Worm (Caenorhabditis elegans) whole organism, L1 larva: Measurements from ENCODE around the gene F38H4.3.
A peak's percentile ranks its signal among the peaks of the same experiment; 100 is the strongest.

Experiments
- F16B12.6 ChIP-seq: fragments of 150-350 bp; optimal IDR thresholded peaks from 2 replicates; lab custom pipeline; 2014; ENCODE audit warnings: missing biosample characterization, missing genetic modification characterization
- Y116A8C.19 ChIP-seq: sonication (generic microtip); optimal IDR thresholded peaks from 2 replicates; lab custom pipeline; 2016; ENCODE audit warnings: missing compliant biosample characterization, missing genetic modification characterization, borderline replicate concordance
- ama-1 ChIP-seq: fragments of 150-350 bp; optimal IDR thresholded peaks from 2 replicates; lab custom pipeline; 2014
- blmp-1 ChIP-seq: fragments of 150-350 bp; optimal IDR thresholded peaks from 2 replicates; lab custom pipeline; 2014; ENCODE audit warnings: missing biosample characterization, missing genetic modification characterization
- ceh-63 ChIP-seq: fragments of 200-800 bp; sonication (Bioruptor generic); optimal IDR thresholded peaks from 2 replicates; lab custom pipeline; 2018; ENCODE audit warnings: mild to moderate bottlenecking, missing genetic modification characterization, missing compliant biosample characterization
- ceh-8 ChIP-seq: fragments of 200-800 bp; sonication (Bioruptor generic); optimal IDR thresholded peaks from 2 replicates; lab custom pipeline; 2018; ENCODE audit warnings: mild to moderate bottlenecking, missing genetic modification characterization, moderate library complexity, missing compliant biosample characterization
- ceh-82 ChIP-seq, 3 experiments: fragments of 150-350 bp in 1 of 3; sonication (generic microtip) in 2 of 3; optimal IDR thresholded peaks; 2 replicates each; lab custom pipeline; 2014 to 2017; ENCODE audit warnings: missing biosample characterization in 3 of 3, missing genetic modification characterization in 3 of 3
- dpl-1 ChIP-seq, 3 experiments: fragments of 150-350 bp in 2 of 3; sonication (generic microtip) in 1 of 3; optimal IDR thresholded peaks; 2 replicates each; lab custom pipeline; 2014 to 2017; ENCODE audit warnings: missing biosample characterization in 3 of 3, missing genetic modification characterization in 3 of 3, missing genetic modification reagents in 3 of 3
- dsc-1 ChIP-seq: sonication (generic microtip); optimal IDR thresholded peaks from 2 replicates; lab custom pipeline; 2016; ENCODE audit warnings: mild to moderate bottlenecking, missing genetic modification characterization, missing compliant biosample characterization
- egl-13 ChIP-seq: sonication (generic microtip); optimal IDR thresholded peaks from 2 replicates; lab custom pipeline; 2016; ENCODE audit warnings: missing genotype, missing genetic modification reagents, missing genetic modification characterization, missing compliant biosample characterization
- fkh-10 ChIP-seq: sonication (generic microtip); optimal IDR thresholded peaks from 2 replicates; lab custom pipeline; 2017; ENCODE audit warnings: missing biosample characterization, missing genetic modification reagents, missing genetic modification characterization
- fkh-8 ChIP-seq: sonication (generic microtip); optimal IDR thresholded peaks from 2 replicates; lab custom pipeline; 2016; ENCODE audit warnings: mild to moderate bottlenecking, missing genetic modification characterization, missing compliant biosample characterization
- hlh-4 ChIP-seq: sonication (generic microtip); optimal IDR thresholded peaks from 2 replicates; lab custom pipeline; 2016; ENCODE audit warnings: mild to moderate bottlenecking, missing genetic modification characterization, missing compliant biosample characterization
- irx-1 ChIP-seq: sonication (generic microtip); optimal IDR thresholded peaks from 2 replicates; lab custom pipeline; 2016; ENCODE audit warnings: missing genetic modification characterization, missing compliant biosample characterization
- isw-1 ChIP-seq: fragments of 200-800 bp; sonication (Bioruptor generic); IDR thresholded peaks from 2 replicates; pipeline ENCODE4 v1.3.6; 2022; ENCODE audit warnings: missing genetic modification characterization, missing compliant biosample characterization
- lin-14 ChIP-seq: fragments of 200-800 bp; sonication (Bioruptor generic); optimal IDR thresholded peaks from 2 replicates; lab custom pipeline; 2018; ENCODE audit warnings: mild to moderate bottlenecking, missing genetic modification characterization, moderate library complexity, missing compliant biosample characterization
- lin-15B ChIP-seq: fragments of 150-350 bp; sonication (generic microtip); optimal IDR thresholded peaks from 3 replicates; lab custom pipeline; 2014; ENCODE audit warnings: missing biosample characterization, missing genetic modification characterization
- lin-39 ChIP-seq: fragments of 150-350 bp; optimal IDR thresholded peaks from 2 replicates; lab custom pipeline; 2014; ENCODE audit warnings: missing biosample characterization, missing genetic modification reagents, missing genetic modification characterization
- mdl-1 ChIP-seq, 2 experiments: fragments of 150-350 bp; optimal IDR thresholded peaks; 2 replicates each; lab custom pipeline; 2014 to 2017; ENCODE audit warnings: missing biosample characterization in 2 of 2, missing genetic modification characterization in 2 of 2, inconsistent platforms in 1 of 2
- mef-2 ChIP-seq: fragments of 150-350 bp; optimal IDR thresholded peaks from 2 replicates; lab custom pipeline; 2014; ENCODE audit warnings: missing biosample characterization, missing genetic modification characterization
- mep-1 ChIP-seq: fragments of 150-350 bp; optimal IDR thresholded peaks from 2 replicates; lab custom pipeline; 2014; ENCODE audit warnings: missing biosample characterization, missing genetic modification characterization
- nhr-19 ChIP-seq: fragments of 200-800 bp; sonication (Bioruptor generic); conservative IDR thresholded peaks from 2 replicates; pipeline ENCODE4 v1.3.6; 2022; ENCODE audit warnings: missing genetic modification characterization, missing compliant biosample characterization
- nhr-28 ChIP-seq: fragments of 150-350 bp; optimal IDR thresholded peaks from 2 replicates; lab custom pipeline; 2014; ENCODE audit warnings: missing biosample characterization, missing genetic modification characterization
- nhr-47 ChIP-seq: sonication (generic microtip); optimal IDR thresholded peaks from 2 replicates; lab custom pipeline; 2016; ENCODE audit warnings: mild to moderate bottlenecking, missing genetic modification characterization, moderate library complexity, missing compliant biosample characterization
- nhr-84 ChIP-seq: sonication (generic microtip); optimal IDR thresholded peaks from 2 replicates; lab custom pipeline; 2017; ENCODE audit warnings: missing biosample characterization, missing genetic modification characterization
- nhr-85 ChIP-seq: sonication (generic microtip); peaks from one replicate; lab custom pipeline; 2016; ENCODE audit warnings: missing genetic modification characterization, inconsistent platforms, missing compliant biosample characterization
- pag-3 ChIP-seq: sonication (generic microtip); optimal IDR thresholded peaks from 2 replicates; lab custom pipeline; 2017; ENCODE audit warnings: missing genetic modification characterization, mild to moderate bottlenecking, missing compliant biosample characterization, antibody characterized with exemption, borderline replicate concordance; ENCODE audit not compliant: insufficient read depth
- pax-3 ChIP-seq: fragments of 200-800 bp; sonication (Bioruptor generic); optimal IDR thresholded peaks from 2 replicates; lab custom pipeline; 2018; ENCODE audit warnings: mild to moderate bottlenecking, missing genetic modification characterization, moderate library complexity, missing compliant biosample characterization
- skn-1 ChIP-seq: fragments of 150-350 bp; optimal IDR thresholded peaks from 2 replicates; lab custom pipeline; 2014; ENCODE audit warnings: missing biosample characterization, missing genetic modification characterization
- snu-23 ChIP-seq: sonication (generic microtip); optimal IDR thresholded peaks from 2 replicates; lab custom pipeline; 2016; ENCODE audit warnings: missing genetic modification characterization, missing compliant biosample characterization
- tlp-1 ChIP-seq: fragments of 150-350 bp; optimal IDR thresholded peaks from 2 replicates; lab custom pipeline; 2014; ENCODE audit warnings: missing biosample characterization, missing genetic modification characterization
- unc-30 ChIP-seq: sonication (generic microtip); optimal IDR thresholded peaks from 2 replicates; lab custom pipeline; 2017; ENCODE audit warnings: missing biosample characterization, missing genetic modification characterization
- unc-62 ChIP-seq: fragments of 150-350 bp; optimal IDR thresholded peaks from 2 replicates; lab custom pipeline; 2014; ENCODE audit warnings: missing biosample characterization, missing genetic modification reagents, missing genetic modification characterization
- unc-86 ChIP-seq: sonication (generic microtip); optimal IDR thresholded peaks from 2 replicates; lab custom pipeline; 2016; ENCODE audit warnings: missing genetic modification characterization, missing compliant biosample characterization
- vab-15 ChIP-seq: sonication (generic microtip); optimal IDR thresholded peaks from 2 replicates; lab custom pipeline; 2017; ENCODE audit warnings: missing genotype, mild to moderate bottlenecking, missing genetic modification characterization, missing compliant biosample characterization
- ztf-11 ChIP-seq, 2 experiments: sonication (generic microtip); optimal IDR thresholded peaks; 2 replicates each; lab custom pipeline; 2016 to 2017; ENCODE audit warnings: missing genetic modification characterization in 2 of 2, missing biosample characterization in 1 of 2, missing compliant biosample characterization in 1 of 2

The F38H4.3 gene

ce11 chrIV:11859995-11860605 is 17.9 kb downstream of the F38H4.3 start, which contains the start of gene mob-1 (continued):
- TF ChIP-seq lin-15B (tag; lab: Kevin White, UChicago) = no peak

DNA sequence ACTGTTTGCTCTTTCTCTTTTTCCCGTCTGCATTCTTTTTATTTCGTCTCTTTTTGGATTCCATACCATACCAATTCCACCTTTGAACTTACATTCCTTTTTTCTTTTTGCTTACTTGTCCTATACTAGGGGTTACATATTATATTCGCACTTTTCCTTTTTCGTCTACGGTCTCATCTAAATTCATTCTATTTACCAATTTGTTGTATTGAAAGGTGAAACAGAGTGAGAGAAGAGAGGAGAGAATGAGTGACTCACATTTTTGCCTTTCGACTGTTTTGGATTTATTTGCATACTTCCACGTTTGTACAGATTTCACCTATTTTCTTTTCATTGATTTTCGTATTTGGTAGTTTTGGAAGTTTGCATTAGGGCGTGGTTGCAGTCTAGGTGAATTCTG is 21.2 kb downstream of the F38H4.3 start:
- TF ChIP-seq nhr-84 (tag; lab: Kevin White, UChicago) (no peak), blmp-1 (tag; lab: Kevin White, UChicago) (peak; percentile 32)
- TF ChIP-seq, all 84 proteins: peak for 1

DNA sequence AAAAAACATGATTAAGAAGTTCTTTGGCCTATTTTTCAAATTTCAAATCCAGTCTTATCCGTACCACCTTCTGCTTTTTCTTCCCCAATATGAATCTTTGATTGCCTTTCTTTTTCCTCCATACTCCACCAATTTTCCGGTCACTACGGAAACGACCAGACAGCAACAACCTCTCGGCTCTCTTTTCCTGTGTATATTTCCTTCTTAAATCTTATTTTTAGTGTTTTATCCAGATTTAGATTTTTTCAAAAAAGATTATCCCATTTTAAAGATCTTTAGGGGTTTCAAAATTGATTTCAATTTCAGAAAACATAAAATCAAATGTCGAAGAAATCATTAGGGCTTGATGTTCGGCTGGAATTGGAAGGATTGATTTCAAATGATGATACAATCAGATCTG is 22.0 kb downstream of the F38H4.3 start, which contains the start of gene trpa-1:
Gene trpa-1 (plus strand): TSS at position 301 of the 400 bp plus-strand sequence.
- TF ChIP-seq dpl-1 (GFP tag; optimal IDR thresholded peaks at IDR 0.05; lab: Kevin White, UChicago) (no peak), mep-1 (tag; lab: Kevin White, UChicago) (no peak), ceh-63 (GFP tag; lab: Kevin White, UChicago) (no peak), nhr-84 (tag; lab: Kevin White, UChicago) (no peak), F16B12.6 (tag; lab: Kevin White, UChicago) (no peak), isw-1 (no peak), mef-2 (tag; lab: Kevin White, UChicago) (no peak), unc-62 (GFP tag; lab: Kevin White, UChicago) (no peak), nhr-28 (no peak), vab-15 (tag; lab: Kevin White, UChicago) (no peak), mdl-1 (tag; optimal IDR thresholded peaks at IDR 0.05; lab: Kevin White, UChicago) (no peak), skn-1 (tag; lab: Kevin White, UChicago) (no peak), lin-39 (tag; lab: Kevin White, UChicago) (no peak), ceh-82 (tag; optimal IDR thresholded peaks at IDR 0.05; lab: Kevin White, UChicago) (no peak), pag-3 (tag; lab: Kevin White, UChicago) (no peak), nhr-19 (no peak), Y116A8C.19 (no peak), lin-15B (tag; lab: Kevin White, UChicago) (no peak), pax-3 (tag; lab: Kevin White, UChicago) (no peak)

- TF ChIP-seq unc-86 (tag; lab: Kevin White, UChicago) = peak; percentile 58
- no peak for TF ChIP-seq unc-30 (tag; lab: Kevin White, UChicago)
- peak in 1 of 2 experiments; percentile 45 for TF ChIP-seq ztf-11 (tag; optimal IDR thresholded peaks at IDR 0.05; lab: Kevin White, UChicago)
- peak; percentile 29 for TF ChIP-seq fkh-8 (tag; lab: Kevin White, UChicago)
- no peak for TF ChIP-seq irx-1 (tag; lab: Kevin White, UChicago)
- peak; percentile 73 for TF ChIP-seq dsc-1 (tag; lab: Kevin White, UChicago)
- peak; percentile 65 for TF ChIP-seq lin-14 (GFP tag; lab: Kevin White, UChicago)
- TF ChIP-seq nhr-47 (tag; lab: Kevin White, UChicago) = peak; percentile 20
- peak; percentile 6 for TF ChIP-seq egl-13
- no peak for TF ChIP-seq ceh-8 (GFP tag; lab: Kevin White, UChicago)
Observed at ce11 chrIV:11867652-11868232, 25.5 kb downstream of the F38H4.3 start.

DNA sequence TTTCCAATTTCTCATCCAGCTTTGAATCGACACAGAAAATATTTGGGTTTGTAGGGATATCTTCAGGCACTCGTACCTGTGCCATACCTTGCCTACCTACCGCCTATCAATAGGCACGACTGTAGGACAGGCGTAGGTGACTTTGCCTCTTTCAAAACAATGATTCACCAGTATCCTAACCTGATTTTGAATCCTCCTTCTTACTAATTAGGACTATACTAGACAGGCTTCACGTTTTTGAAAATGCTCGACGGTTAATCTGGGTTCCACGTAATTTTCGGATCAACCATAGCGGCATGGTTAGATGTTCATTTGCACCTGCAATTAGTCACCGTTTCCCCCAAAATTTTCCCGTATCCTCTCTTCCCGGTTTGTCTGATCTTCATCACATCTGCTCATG is 26.2 kb downstream of the F38H4.3 start:
- TF ChIP-seq nhr-84 (tag; lab: Kevin White, UChicago) (no peak), ceh-82 (tag; optimal IDR thresholded peaks at IDR 0.05; lab: Kevin White, UChicago) (no peak), hlh-4 (no peak), mdl-1 (tag; optimal IDR thresholded peaks at IDR 0.05; lab: Kevin White, UChicago) (no peak), isw-1 (no peak), mep-1 (tag; lab: Kevin White, UChicago) (no peak), lin-15B (tag; lab: Kevin White, UChicago) (no peak), snu-23 (GFP tag; lab: Kevin White, UChicago) (no peak), nhr-85 (tag; lab: Kevin White, UChicago) (no peak), fkh-10 (GFP tag; lab: Kevin White, UChicago) (no peak), ama-1 (lab: Kevin White, UChicago) (no peak), unc-86 (tag; lab: Kevin White, UChicago) (no peak), tlp-1 (tag; lab: Kevin White, UChicago) (no peak), lin-14 (GFP tag; lab: Kevin White, UChicago) (no peak)
- TF ChIP-seq, all 84 proteins: peak for 0
